Worm (Caenorhabditis elegans) whole organism, L4/young adult: ENCODE results near the gene T28H10.2.

Experiments used
- W03F9.2 ChIP-seq: fragments of 150-350 bp; optimal IDR thresholded peaks from 2 replicates; lab custom pipeline; 2014; ENCODE audit warnings: missing biosample characterization, missing genetic modification characterization
- dao-5 ChIP-seq: sonication (generic microtip); optimal IDR thresholded peaks from 2 replicates; lab custom pipeline; 2016; ENCODE audit warnings: missing genotype, missing genetic modification characterization, moderate library complexity, missing compliant biosample characterization
- him-1 ChIP-seq: sonication (generic microtip); optimal IDR thresholded peaks from 2 replicates; lab custom pipeline; 2016; ENCODE audit warnings: missing genotype, missing genetic modification reagents, missing genetic modification characterization, missing compliant biosample characterization

ce11 chrV:12540018-12540417, 27.3 kb upstream of the T28H10.2 start:
- TF ChIP-seq W03F9.2 (no peak), him-1 (peak; percentile 19), dao-5 (no peak)
